Fruit fly (Drosophila melanogaster) whole organism, prepupa: ENCODE measurements around the gene Hr39.

Source experiments
- CG16779 ChIP-seq: fragments of 200-800 bp; sonication (Bioruptor generic); optimal IDR thresholded peaks from 3 replicates; lab custom pipeline; 2017; ENCODE audit warnings: missing biosample characterization, mild to moderate bottlenecking, missing genetic modification characterization
- CG6276 ChIP-seq: fragments of 200-800 bp; sonication (Bioruptor generic); optimal IDR thresholded peaks from 2 replicates; lab custom pipeline; 2017; ENCODE audit warnings: missing biosample characterization, mild to moderate bottlenecking, missing genetic modification characterization
- CG7368 ChIP-seq: fragments of 200-800 bp; sonication (Bioruptor generic); optimal IDR thresholded peaks from 3 replicates; lab custom pipeline; 2016; ENCODE audit warnings: missing biosample characterization, missing genetic modification characterization
- Sox15 ChIP-seq: fragments of 200-800 bp; sonication (Bioruptor generic); optimal IDR thresholded peaks from 3 replicates; lab custom pipeline; 2016; ENCODE audit warnings: missing biosample characterization, missing genetic modification characterization
- fd85E ChIP-seq: fragments of 200-800 bp; sonication (Bioruptor generic); optimal IDR thresholded peaks from 3 replicates; lab custom pipeline; 2016; ENCODE audit warnings: missing biosample characterization, missing genetic modification characterization

DNA sequence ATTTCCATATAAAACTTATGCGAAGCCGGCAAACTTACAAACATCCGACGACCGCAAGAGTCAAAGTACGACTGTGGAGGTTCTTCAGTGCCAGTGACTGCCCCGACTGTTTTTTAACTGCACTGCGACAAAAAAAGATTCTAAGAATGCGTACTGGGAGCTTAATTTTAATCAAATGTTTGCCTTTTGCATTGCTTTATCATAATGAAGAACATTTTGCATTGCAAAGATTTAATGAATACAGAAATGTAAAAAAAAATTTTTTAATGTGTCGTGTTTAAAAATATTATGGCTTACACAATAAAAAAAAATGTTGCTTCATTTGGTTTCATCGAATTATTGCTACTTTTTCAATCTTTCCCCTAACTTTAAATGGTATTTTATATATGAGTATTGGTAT, 39.9 kb upstream of the Hr39 start:
- TF ChIP-seq CG7368, result no peak
- TF ChIP-seq CG6276, result peak; percentile 36
- no peak for TF ChIP-seq CG16779 (tag; lab: Kevin White, UChicago)
- TF ChIP-seq Sox15 (GFP tag; lab: Kevin White, UChicago), result no peak
- TF ChIP-seq fd85E (GFP tag; lab: Kevin White, UChicago), result no peak
